Worm (Caenorhabditis elegans): ENCODE measurements around the gene pzf-1.

DNA sequence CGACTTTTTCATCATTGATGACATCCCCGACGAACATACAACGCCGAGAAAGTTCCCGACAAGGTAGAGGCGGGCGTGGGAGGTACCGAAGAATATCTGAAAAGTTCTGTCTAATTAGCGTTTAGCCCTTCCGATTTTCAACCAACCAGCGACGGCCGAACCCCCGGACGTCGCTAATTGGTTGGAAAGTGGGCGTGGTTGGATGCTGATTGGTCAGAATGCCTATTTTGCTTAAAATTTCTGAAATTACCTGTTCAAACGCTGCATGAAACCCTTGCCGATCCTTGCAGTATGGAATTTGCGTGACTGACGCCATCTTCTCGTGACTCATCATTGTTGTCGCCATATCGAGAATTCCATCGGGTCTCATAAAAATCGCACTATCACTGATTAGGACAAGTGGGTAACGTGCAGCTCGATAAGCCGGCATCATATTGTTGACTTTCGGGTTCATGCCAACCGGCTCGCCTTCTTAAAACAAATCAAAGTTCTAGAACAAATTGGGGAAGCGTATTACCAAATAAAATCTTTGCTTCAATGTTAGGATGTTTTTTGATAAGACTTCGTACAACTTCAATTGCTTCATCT is 40.4 kb downstream of the pzf-1 start:
- no peak for TF ChIP-seq ahr-1 (tag; optimal IDR thresholded peaks at IDR 0.05)
- TF ChIP-seq tbx-2 (tag; optimal IDR thresholded peaks at IDR 0.05), result no peak
- no peak for TF ChIP-seq tbx-7 (tag; optimal IDR thresholded peaks at IDR 0.05)
- TF ChIP-seq gmeb-2 (tag; optimal IDR thresholded peaks at IDR 0.05), result no peak
- no peak for TF ChIP-seq ets-4 (tag; optimal IDR thresholded peaks at IDR 0.05)
- no peak for TF ChIP-seq unc-86 (tag; optimal IDR thresholded peaks at IDR 0.05)
- TF ChIP-seq K02D7.2 (tag; optimal IDR thresholded peaks at IDR 0.05), result no peak
- no peak for TF ChIP-seq nhr-232 (tag; optimal IDR thresholded peaks at IDR 0.05)
- no peak for TF ChIP-seq nhr-11 (tag; optimal IDR thresholded peaks at IDR 0.05)
- TF ChIP-seq nfya-1 (tag; optimal IDR thresholded peaks at IDR 0.05), result peak; percentile 34
- no peak for TF ChIP-seq sox-4 (tag; optimal IDR thresholded peaks at IDR 0.05)

All from whole organism, late embryonic.